Fruit fly (Drosophila melanogaster) whole organism, pupa: ENCODE measurements around the gene cerv.

Source experiments
- CG10348 ChIP-seq: fragments of 200-800 bp; sonication (Bioruptor generic); IDR thresholded peaks from 2 replicates; pipeline ENCODE4 v1.3.6; 2022; ENCODE audit warnings: missing biosample characterization, missing genetic modification characterization
- CG12605 ChIP-seq: fragments of 200-800 bp; sonication (Bioruptor generic); IDR thresholded peaks from 2 replicates; pipeline ENCODE4 v1.3.6; 2022; ENCODE audit warnings: missing biosample characterization, missing genetic modification characterization
- CG14655 ChIP-seq: fragments of 200-800 bp; sonication (Bioruptor generic); optimal IDR thresholded peaks from 3 replicates; lab custom pipeline; 2017; ENCODE audit warnings: mild to moderate bottlenecking, missing biosample characterization, missing genetic modification reagents, missing genetic modification characterization
- CG15710 ChIP-seq: fragments of 200-800 bp; sonication (Bioruptor generic); optimal IDR thresholded peaks from 2 replicates; lab custom pipeline; 2018; ENCODE audit warnings: missing biosample characterization, mild to moderate bottlenecking, missing genetic modification characterization, moderate library complexity
- CG17806 ChIP-seq: fragments of 200-800 bp; sonication (Bioruptor generic); optimal IDR thresholded peaks from 2 replicates; lab custom pipeline; 2018; ENCODE audit warnings: missing biosample characterization, mild to moderate bottlenecking, missing genetic modification characterization, moderate library complexity
- CG32121 ChIP-seq: fragments of 200-800 bp; sonication (Bioruptor generic); IDR thresholded peaks from 2 replicates; pipeline ENCODE4 v1.3.6; 2022; ENCODE audit warnings: missing biosample characterization, missing genetic modification characterization
- CG34367 ChIP-seq: fragments of 200-800 bp; sonication (Bioruptor generic); optimal IDR thresholded peaks from 2 replicates; lab custom pipeline; 2018; ENCODE audit warnings: missing biosample characterization, mild to moderate bottlenecking, missing genetic modification characterization
- CG4496 ChIP-seq: fragments of 200-800 bp; sonication (Bioruptor generic); IDR thresholded peaks from 3 replicates; pipeline ENCODE4 v1.3.6; 2022; ENCODE audit warnings: missing biosample characterization, missing genetic modification characterization
- CG8159 ChIP-seq: fragments of 200-800 bp; sonication (Bioruptor generic); optimal IDR thresholded peaks from 3 replicates; lab custom pipeline; 2018; ENCODE audit warnings: missing biosample characterization, mild to moderate bottlenecking, missing genetic modification characterization, moderate library complexity
- CG8301 ChIP-seq: fragments of 200-800 bp; sonication (Bioruptor generic); optimal IDR thresholded peaks from 2 replicates; lab custom pipeline; 2018; ENCODE audit warnings: missing biosample characterization, mild to moderate bottlenecking, missing genetic modification characterization
- CG9948 ChIP-seq: fragments of 200-800 bp; sonication (Bioruptor generic); optimal IDR thresholded peaks from 2 replicates; lab custom pipeline; 2018; ENCODE audit warnings: missing biosample characterization, mild to moderate bottlenecking, missing genetic modification characterization, moderate library complexity
- D1 ChIP-seq: fragments of 200-800 bp; sonication (Bioruptor generic); optimal IDR thresholded peaks from 2 replicates; lab custom pipeline; 2018; ENCODE audit warnings: missing biosample characterization, mild to moderate bottlenecking, missing genetic modification characterization, moderate library complexity
- EcR ChIP-seq: fragments of 200-800 bp; sonication (Bioruptor generic); optimal IDR thresholded peaks from 3 replicates; lab custom pipeline; 2019; ENCODE audit warnings: missing biosample characterization, missing genetic modification characterization, mild to moderate bottlenecking, moderate library complexity, missing genetic modification reagents
- Ets98B ChIP-seq: fragments of 200-800 bp; sonication (Bioruptor generic); IDR thresholded peaks from 2 replicates; pipeline ENCODE4 v1.3.6; 2022; ENCODE audit warnings: missing biosample characterization, missing genetic modification characterization
- Pif1A ChIP-seq: fragments of 200-800 bp; sonication (Bioruptor generic); optimal IDR thresholded peaks from 3 replicates; lab custom pipeline; 2016; ENCODE audit warnings: missing biosample characterization, missing genetic modification characterization
- Pif1B ChIP-seq: fragments of 200-800 bp; sonication (Bioruptor generic); optimal IDR thresholded peaks from 3 replicates; lab custom pipeline; 2016; ENCODE audit warnings: missing biosample characterization, missing genetic modification characterization
- Snoo ChIP-seq: fragments of 200-800 bp; sonication (Bioruptor generic); optimal IDR thresholded peaks from 3 replicates; lab custom pipeline; 2017; ENCODE audit warnings: missing biosample characterization, mild to moderate bottlenecking, missing genetic modification characterization, inconsistent platforms
- fd96Ca ChIP-seq: fragments of 200-800 bp; sonication (Bioruptor generic); IDR thresholded peaks from 3 replicates; pipeline ENCODE4 v1.3.6; 2022; ENCODE audit warnings: missing biosample characterization, missing genetic modification characterization
- gl ChIP-seq: fragments of 200-800 bp; sonication (Bioruptor generic); optimal IDR thresholded peaks from 2 replicates; lab custom pipeline; 2018; ENCODE audit warnings: missing biosample characterization, mild to moderate bottlenecking, missing genetic modification characterization
- rn ChIP-seq: fragments of 200-800 bp; sonication (Bioruptor generic); IDR thresholded peaks from 2 replicates; pipeline ENCODE4 v1.3.6; 2022; ENCODE audit warnings: missing biosample characterization, missing genetic modification characterization

cerv gene

DNA sequence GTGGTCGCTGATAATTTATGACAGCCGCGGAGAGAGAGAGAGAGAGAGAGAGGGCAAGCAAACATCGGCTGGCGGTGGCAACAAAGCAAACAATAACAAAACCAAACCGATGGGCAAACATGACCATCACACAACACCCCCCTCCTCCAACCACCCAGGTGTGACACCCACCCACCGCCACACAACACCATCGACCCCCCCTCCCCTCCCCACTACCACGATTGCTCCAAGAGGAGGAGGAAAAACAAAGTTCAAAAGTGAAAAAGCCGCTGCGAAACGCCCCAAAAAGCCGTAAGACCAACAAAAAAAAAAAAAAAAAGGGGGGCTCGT lies 41.6 kb upstream of the cerv start:
- TF ChIP-seq CG15710 (tag; lab: Kevin White, UChicago) (no peak), CG8301 (tag; lab: Kevin White, UChicago) (no peak), Pif1B (GFP tag; lab: Kevin White, UChicago) (no peak), CG34367 (tag; lab: Kevin White, UChicago) (no peak), fd96Ca (GFP tag; lab: Robert Waterston, UW) (no peak), CG8159 (tag; lab: Kevin White, UChicago) (no peak), CG17806 (tag; lab: Kevin White, UChicago) (no peak), CG32121 (GFP tag; lab: Robert Waterston, UW) (no peak), D1 (no peak), CG9948 (tag; lab: Kevin White, UChicago) (no peak), CG10348 (GFP tag; lab: Robert Waterston, UW) (no peak), CG14655 (GFP tag; lab: Kevin White, UChicago) (no peak)

dm6 chrX:15618953-15619630 lies 41.1 kb upstream of the cerv start:
- TF ChIP-seq Snoo (tag; lab: Kevin White, UChicago) (peak; percentile 23), CG8159 (tag; lab: Kevin White, UChicago) (no peak), CG12605 (GFP tag; lab: Robert Waterston, UW) (0 out of 2 replicates have a peak, but pooled peaks have one; percentile 21), CG8301 (tag; lab: Kevin White, UChicago) (no peak), rn (GFP tag; lab: Robert Waterston, UW) (no peak), CG4496 (GFP tag; lab: Robert Waterston, UW) (peak; percentile 69; the same call in 2 of the 3 replicates), CG15710 (tag; lab: Kevin White, UChicago) (no peak), CG17806 (tag; lab: Kevin White, UChicago) (no peak), gl (tag; lab: Kevin White, UChicago) (no peak), D1 (no peak), CG14655 (GFP tag; lab: Kevin White, UChicago) (peak; percentile 44), fd96Ca (GFP tag; lab: Robert Waterston, UW) (peak; percentile 67; the same call in 2 of the 3 replicates), CG32121 (GFP tag; lab: Robert Waterston, UW) (peak; percentile 40; the same call in 1 of the 2 replicates), Ets98B (peak; percentile 49; the same call in 1 of the 2 replicates), CG9948 (tag; lab: Kevin White, UChicago) (no peak), Pif1A (GFP tag; lab: Kevin White, UChicago) (no peak), CG34367 (tag; lab: Kevin White, UChicago) (no peak)
- TF ChIP-seq, all 21 proteins: peak for 7

DNA sequence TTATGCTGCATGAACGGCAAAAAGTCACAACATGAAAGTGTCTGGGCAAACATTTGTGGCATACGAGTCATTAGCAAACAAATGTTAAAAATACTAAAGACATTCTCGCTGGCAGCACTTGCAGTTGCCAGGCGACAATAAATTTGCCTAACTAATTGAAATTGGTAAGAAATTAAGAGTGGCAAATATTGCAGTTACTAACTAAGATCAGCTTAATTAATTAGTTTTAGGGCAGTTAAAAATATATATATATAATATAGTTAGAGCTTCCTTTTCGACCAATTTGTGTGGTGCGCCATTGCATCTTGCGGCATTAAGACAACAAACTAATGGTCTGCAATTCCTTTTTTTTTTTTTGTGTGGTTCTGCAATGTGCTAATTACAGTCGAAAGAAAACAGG lies 39.9 kb upstream of the cerv start:
- peak; percentile 81 for TF ChIP-seq CG12605 (GFP tag; lab: Robert Waterston, UW)
- TF ChIP-seq rn (GFP tag; lab: Robert Waterston, UW): 0 out of 2 replicates have a peak, but pooled peaks have one; percentile 52
- TF ChIP-seq Snoo (tag; lab: Kevin White, UChicago): no peak
- peak; percentile 61 for TF ChIP-seq CG14655 (GFP tag; lab: Kevin White, UChicago)
- peak; percentile 64 for TF ChIP-seq Pif1B (GFP tag; lab: Kevin White, UChicago)
- TF ChIP-seq D1: no peak
- peak; percentile 69; the same call in 2 of the 3 replicates for TF ChIP-seq fd96Ca (GFP tag; lab: Robert Waterston, UW)
- TF ChIP-seq gl (tag; lab: Kevin White, UChicago): no peak
- peak; percentile 79 for TF ChIP-seq Ets98B
- TF ChIP-seq CG32121 (GFP tag; lab: Robert Waterston, UW): peak; percentile 84
- TF ChIP-seq CG10348 (GFP tag; lab: Robert Waterston, UW): no peak
- peak; percentile 2 for TF ChIP-seq CG15710 (tag; lab: Kevin White, UChicago)
- TF ChIP-seq CG8301 (tag; lab: Kevin White, UChicago): peak; percentile 59
- TF ChIP-seq CG4496 (GFP tag; lab: Robert Waterston, UW): peak; percentile 86
- TF ChIP-seq Pif1A (GFP tag; lab: Kevin White, UChicago): peak; percentile 65
- peak; percentile 20 for TF ChIP-seq CG9948 (tag; lab: Kevin White, UChicago)
- TF ChIP-seq CG17806 (tag; lab: Kevin White, UChicago): peak; percentile 20

DNA sequence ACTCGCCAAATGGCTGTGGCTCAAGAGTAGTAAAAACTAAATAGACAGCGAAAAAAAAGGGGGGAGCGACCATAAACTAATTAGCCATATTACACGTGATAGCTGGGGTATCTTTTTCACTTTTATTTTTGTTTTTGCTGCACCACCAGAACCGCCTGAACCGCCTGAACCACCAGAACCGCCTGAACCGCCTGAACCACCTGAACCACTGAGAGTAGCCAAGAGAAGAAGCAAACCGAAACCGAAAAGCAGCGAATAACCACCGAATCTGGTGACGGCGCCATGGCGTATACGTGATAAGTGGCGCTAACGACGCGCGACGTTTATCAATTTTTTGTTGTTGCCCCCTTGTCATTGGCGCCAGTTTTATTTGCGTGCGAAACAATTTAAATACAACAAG lies 38.6 kb upstream of the cerv start:
- TF ChIP-seq CG8159 (tag; lab: Kevin White, UChicago) (no peak), CG14655 (GFP tag; lab: Kevin White, UChicago) (no peak), D1 (no peak), CG15710 (tag; lab: Kevin White, UChicago) (no peak), CG17806 (tag; lab: Kevin White, UChicago) (no peak), CG4496 (GFP tag; lab: Robert Waterston, UW) (no peak), CG34367 (tag; lab: Kevin White, UChicago) (no peak), Ets98B (no peak), CG32121 (GFP tag; lab: Robert Waterston, UW) (no peak), CG9948 (tag; lab: Kevin White, UChicago) (no peak), EcR (no peak)

- no peak for TF ChIP-seq CG12605 (GFP tag; lab: Robert Waterston, UW)
- no peak for TF ChIP-seq Ets98B
- no peak for TF ChIP-seq rn (GFP tag; lab: Robert Waterston, UW)
- TF ChIP-seq CG10348 (GFP tag; lab: Robert Waterston, UW): no peak
- TF ChIP-seq CG32121 (GFP tag; lab: Robert Waterston, UW): no peak
- TF ChIP-seq Pif1A (GFP tag; lab: Kevin White, UChicago): no peak
- no peak for TF ChIP-seq CG9948 (tag; lab: Kevin White, UChicago)
- no peak for TF ChIP-seq CG4496 (GFP tag; lab: Robert Waterston, UW)
- no peak for TF ChIP-seq EcR
- no peak for TF ChIP-seq CG15710 (tag; lab: Kevin White, UChicago)
- TF ChIP-seq Snoo (tag; lab: Kevin White, UChicago): no peak
- TF ChIP-seq D1: no peak
- no peak for TF ChIP-seq CG14655 (GFP tag; lab: Kevin White, UChicago)
- TF ChIP-seq CG8301 (tag; lab: Kevin White, UChicago): no peak
These were observed 38.0 kb upstream of the cerv start for dm6 chrX:15616018-15616417.
